Worm (Caenorhabditis elegans): ENCODE data around the gene ttr-7.

DNA sequence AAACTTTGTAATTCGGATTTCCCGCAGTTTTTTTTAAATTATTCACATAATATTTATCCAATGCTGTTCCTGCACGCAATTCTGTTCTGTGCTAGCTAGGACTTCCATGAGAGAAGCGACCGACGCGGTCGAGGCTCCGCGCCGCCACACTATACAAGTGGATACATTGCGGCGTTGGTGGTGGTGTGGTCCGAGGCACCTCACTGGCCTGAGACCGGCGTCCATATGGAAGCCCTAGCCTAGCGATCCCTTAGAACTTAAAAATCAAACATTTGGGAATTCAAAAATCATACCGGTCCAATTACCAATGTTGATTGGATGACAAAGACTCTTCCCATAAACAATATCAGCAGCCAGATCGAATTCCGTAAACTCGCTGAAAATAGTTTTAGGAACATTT, 20.3 kb downstream of the ttr-7 start:
- no peak for TF ChIP-seq unc-39 (tag; optimal IDR thresholded peaks at IDR 0.05)
- TF ChIP-seq daf-8 (GFP tag; IDR thresholded peaks at IDR 0.05) = no peak
- TF ChIP-seq sdz-12 (GFP tag; optimal IDR thresholded peaks at IDR 0.05) = no peak
- TF ChIP-seq aha-1 (tag) = peak; percentile 56
- TF ChIP-seq lin-39 (tag; optimal IDR thresholded peaks at IDR 0.05) = no peak
- no peak for TF ChIP-seq mep-1 (tag; optimal IDR thresholded peaks at IDR 0.05)
- no peak for TF ChIP-seq unc-62 (GFP tag; optimal IDR thresholded peaks at IDR 0.05 in 1 of 2)
- TF ChIP-seq unc-62 (tag; optimal IDR thresholded peaks at IDR 0.05) = no peak
- TF ChIP-seq nhr-11 (tag; optimal IDR thresholded peaks at IDR 0.05) = no peak
- TF ChIP-seq snpc-4 (tag; optimal IDR thresholded peaks at IDR 0.05) = no peak
- no peak for TF ChIP-seq nhr-10 (tag; optimal IDR thresholded peaks at IDR 0.05)
- no peak for TF ChIP-seq pha-4 (GFP tag; IDR thresholded peaks at IDR 0.05)
- no peak for TF ChIP-seq pha-4 (tag; optimal IDR thresholded peaks at IDR 0.05)
- TF ChIP-seq ama-1 (optimal IDR thresholded peaks at IDR 0.05) = no peak
- no peak for TF ChIP-seq lin-15B (tag; optimal IDR thresholded peaks at IDR 0.05)

Data from whole organism, L4 larva.